Worm (Caenorhabditis elegans) whole organism, young adult: Measurements from ENCODE around the gene nmr-2.

ENCODE experiments used
- C17E4.6 ChIP-seq: fragments of 200-800 bp; sonication (Bioruptor generic); IDR thresholded peaks from 2 replicates; pipeline ENCODE4 v1.3.6; 2022; ENCODE audit warnings: missing genetic modification reagents, missing genetic modification characterization, missing compliant biosample characterization
- F10E7.11 ChIP-seq: sonication (generic microtip); optimal IDR thresholded peaks from 2 replicates; lab custom pipeline; 2017; ENCODE audit warnings: mild to moderate bottlenecking, missing genetic modification characterization, moderate library complexity, missing compliant biosample characterization
- F33H1.4 ChIP-seq: fragments of 200-800 bp; sonication (Bioruptor generic); IDR thresholded peaks from 2 replicates; pipeline ENCODE4 v1.3.6; 2022; ENCODE audit warnings: missing genetic modification reagents, missing genetic modification characterization, missing compliant biosample characterization
- F52B5.7 ChIP-seq: sonication (generic microtip); optimal IDR thresholded peaks from 2 replicates; lab custom pipeline; 2016; ENCODE audit warnings: mild to moderate bottlenecking, missing genetic modification characterization, missing compliant biosample characterization
- Y79H2A.3 ChIP-seq: fragments of 200-800 bp; sonication (Bioruptor generic); conservative IDR thresholded peaks from 2 replicates; pipeline ENCODE4 v1.3.6; 2022; ENCODE audit warnings: missing genetic modification reagents, missing genetic modification characterization, missing compliant biosample characterization
- Y95B8A.8 ChIP-seq: fragments of 200-800 bp; sonication (Bioruptor generic); IDR thresholded peaks from 2 replicates; pipeline ENCODE4 v1.3.6; 2022; ENCODE audit warnings: missing genetic modification reagents, missing genetic modification characterization, missing compliant biosample characterization
- ama-1 ChIP-seq, 3 experiments: fragments of 150-350 bp in 1 of 3; sonication (generic microtip) in 2 of 3; optimal IDR thresholded peaks; 2 replicates each; lab custom pipeline; 2014 to 2018; ENCODE audit warnings: missing biosample characterization in 2 of 3, missing genetic modification characterization in 2 of 3, missing genetic modification reagents in 2 of 3
- aptf-3 ChIP-seq: fragments of 200-800 bp; sonication (Bioruptor generic); IDR thresholded peaks from 2 replicates; pipeline ENCODE4 v1.3.6; 2022; ENCODE audit warnings: missing genetic modification characterization, missing compliant biosample characterization
- atf-7 ChIP-seq: sonication (generic microtip); optimal IDR thresholded peaks from 2 replicates; lab custom pipeline; 2017; ENCODE audit warnings: mild to moderate bottlenecking, missing genetic modification characterization, missing compliant biosample characterization
- attf-3 ChIP-seq: fragments of 200-800 bp; sonication (Bioruptor generic); conservative IDR thresholded peaks from 2 replicates; pipeline ENCODE4 v1.3.6; 2022; ENCODE audit warnings: missing genetic modification reagents, missing genetic modification characterization, missing compliant biosample characterization
- bed-1 ChIP-seq: fragments of 200-800 bp; sonication (Bioruptor generic); IDR thresholded peaks from 2 replicates; pipeline ENCODE4 v1.3.6; 2022; ENCODE audit warnings: missing genetic modification reagents, missing genetic modification characterization, missing compliant biosample characterization
- bed-2 ChIP-seq: fragments of 200-800 bp; sonication (Bioruptor generic); IDR thresholded peaks from 2 replicates; pipeline ENCODE4 v1.3.6; 2022; ENCODE audit warnings: missing genetic modification reagents, missing genetic modification characterization, missing compliant biosample characterization
- ccch-3 ChIP-seq: fragments of 200-800 bp; sonication (Bioruptor generic); optimal IDR thresholded peaks from 2 replicates; lab custom pipeline; 2018; ENCODE audit warnings: mild to moderate bottlenecking, missing genetic modification characterization, missing compliant biosample characterization
- ceh-79 ChIP-seq: sonication (generic microtip); optimal IDR thresholded peaks from 2 replicates; lab custom pipeline; 2017; ENCODE audit warnings: mild to moderate bottlenecking, missing genetic modification characterization, missing compliant biosample characterization
- ceh-91 ChIP-seq: fragments of 200-800 bp; sonication (Bioruptor generic); IDR thresholded peaks from 2 replicates; pipeline ENCODE4 v1.3.6; 2022; ENCODE audit warnings: missing genetic modification reagents, missing genetic modification characterization, missing compliant biosample characterization
- chd-7 ChIP-seq: sonication (generic microtip); optimal IDR thresholded peaks from 2 replicates; lab custom pipeline; 2016; ENCODE audit warnings: mild to moderate bottlenecking, missing genetic modification characterization, moderate library complexity, missing compliant biosample characterization
- die-1 ChIP-seq: sonication (generic microtip); optimal IDR thresholded peaks from 2 replicates; lab custom pipeline; 2016; ENCODE audit warnings: missing genotype, mild to moderate bottlenecking, missing genetic modification characterization, missing compliant biosample characterization
- dox-1 ChIP-seq: fragments of 200-800 bp; sonication (Bioruptor generic); IDR thresholded peaks from 2 replicates; pipeline ENCODE4 v1.3.6; 2022; ENCODE audit warnings: missing genetic modification reagents, missing genetic modification characterization, missing compliant biosample characterization
- dpff-1 ChIP-seq: sonication (generic microtip); optimal IDR thresholded peaks from 2 replicates; lab custom pipeline; 2017; ENCODE audit warnings: mild to moderate bottlenecking, missing genetic modification characterization, missing compliant biosample characterization
- egrh-3 ChIP-seq: fragments of 200-800 bp; sonication (Bioruptor generic); IDR thresholded peaks from 2 replicates; pipeline ENCODE4 v1.3.6; 2022; ENCODE audit warnings: missing genetic modification reagents, missing genetic modification characterization, missing compliant biosample characterization
- ekl-4 ChIP-seq: fragments of 200-800 bp; sonication (Bioruptor generic); IDR thresholded peaks from 2 replicates; pipeline ENCODE4 v1.3.6; 2022; ENCODE audit warnings: missing genetic modification reagents, missing genetic modification characterization, missing compliant biosample characterization
- him-1 ChIP-seq: sonication (generic microtip); optimal IDR thresholded peaks from 2 replicates; lab custom pipeline; 2016; ENCODE audit warnings: missing genotype, missing genetic modification reagents, missing genetic modification characterization, missing compliant biosample characterization
- hlh-12 ChIP-seq: sonication (generic microtip); optimal IDR thresholded peaks from 2 replicates; lab custom pipeline; 2016; ENCODE audit warnings: missing genetic modification characterization, missing compliant biosample characterization
- hlh-26 ChIP-seq: fragments of 200-800 bp; sonication (Bioruptor generic); conservative IDR thresholded peaks from 2 replicates; pipeline ENCODE4 v1.3.6; 2022; ENCODE audit warnings: missing genetic modification reagents, missing genetic modification characterization, missing compliant biosample characterization
- hmg-20 ChIP-seq: fragments of 200-800 bp; sonication (Bioruptor generic); IDR thresholded peaks from 2 replicates; pipeline ENCODE4 v1.3.6; 2022; ENCODE audit warnings: missing genetic modification reagents, missing genetic modification characterization, missing compliant biosample characterization
- hrde-1 ChIP-seq: sonication (generic microtip); optimal IDR thresholded peaks from 2 replicates; lab custom pipeline; 2016; ENCODE audit warnings: missing genetic modification characterization, mild to moderate bottlenecking, missing compliant biosample characterization, moderate library complexity, missing genotype, missing genetic modification reagents, borderline replicate concordance
- lag-1 ChIP-seq: fragments of 200-800 bp; sonication (Bioruptor generic); IDR thresholded peaks from 2 replicates; pipeline ENCODE4 v1.3.6; 2022; ENCODE audit warnings: missing genetic modification reagents, missing genetic modification characterization, missing compliant biosample characterization
- lsy-27 ChIP-seq: sonication (generic microtip); optimal IDR thresholded peaks from 2 replicates; lab custom pipeline; 2017; ENCODE audit warnings: missing genetic modification characterization, mild to moderate bottlenecking, missing compliant biosample characterization, antibody characterized with exemption, missing genotype, borderline replicate concordance; ENCODE audit not compliant: insufficient read depth
- madf-6 ChIP-seq: fragments of 200-800 bp; sonication (Bioruptor generic); IDR thresholded peaks from 2 replicates; pipeline ENCODE4 v1.3.6; 2022; ENCODE audit warnings: missing genetic modification reagents, missing genetic modification characterization, missing compliant biosample characterization
- madf-8 ChIP-seq: fragments of 200-800 bp; sonication (Bioruptor generic); conservative IDR thresholded peaks from 2 replicates; pipeline ENCODE4 v1.3.6; 2022; ENCODE audit warnings: missing genetic modification reagents, missing genetic modification characterization, missing compliant biosample characterization
- mcd-1 ChIP-seq: fragments of 200-800 bp; sonication (Bioruptor generic); IDR thresholded peaks from 2 replicates; pipeline ENCODE4 v1.3.6; 2022; ENCODE audit warnings: missing genetic modification reagents, missing genetic modification characterization, missing compliant biosample characterization
- mel-28 ChIP-seq: sonication (generic microtip); optimal IDR thresholded peaks from 2 replicates; lab custom pipeline; 2016; ENCODE audit warnings: borderline replicate concordance, mild to moderate bottlenecking, missing genetic modification characterization, missing compliant biosample characterization
- mxl-1 ChIP-seq: sonication (generic microtip); optimal IDR thresholded peaks from 2 replicates; lab custom pipeline; 2016; ENCODE audit warnings: missing genetic modification characterization, missing compliant biosample characterization
- nfya-2 ChIP-seq: fragments of 200-800 bp; sonication (Bioruptor generic); IDR thresholded peaks from 2 replicates; pipeline ENCODE4 v1.3.6; 2022; ENCODE audit warnings: missing genetic modification reagents, missing genetic modification characterization, missing compliant biosample characterization
- nfyb-1 ChIP-seq: fragments of 200-800 bp; sonication (Bioruptor generic); IDR thresholded peaks from 2 replicates; pipeline ENCODE4 v1.3.6; 2022; ENCODE audit warnings: missing genetic modification reagents, missing genetic modification characterization, missing compliant biosample characterization
- nhr-120 ChIP-seq: fragments of 200-800 bp; sonication (Bioruptor generic); IDR thresholded peaks from 2 replicates; pipeline ENCODE4 v1.3.6; 2022; ENCODE audit warnings: missing genetic modification characterization, missing compliant biosample characterization
- nhr-27 ChIP-seq: fragments of 200-800 bp; sonication (Bioruptor generic); optimal IDR thresholded peaks from 2 replicates; lab custom pipeline; 2018; ENCODE audit warnings: mild to moderate bottlenecking, missing genetic modification characterization, moderate library complexity, missing compliant biosample characterization
- pha-4 ChIP-seq: fragments of 150-350 bp; sonication (generic microtip); optimal IDR thresholded peaks from 2 replicates; lab custom pipeline; 2014; ENCODE audit warnings: missing biosample characterization, missing genetic modification reagents, missing genetic modification characterization
- rec-8 ChIP-seq, 2 experiments: sonication (generic microtip); optimal IDR thresholded peaks; 2 replicates each; lab custom pipeline; 2016; ENCODE audit warnings: mild to moderate bottlenecking in 2 of 2, missing genetic modification characterization in 2 of 2, missing genetic modification reagents in 2 of 2, missing genotype in 2 of 2, missing biosample characterization in 1 of 2, missing compliant biosample characterization in 1 of 2, moderate library complexity in 1 of 2
- rpc-1 ChIP-seq, 2 experiments: fragments of 150-350 bp in 1 of 2; sonication (generic microtip) in 1 of 2; optimal IDR thresholded peaks; 2 replicates each; lab custom pipeline; 2014 to 2018; ENCODE audit warnings: missing biosample characterization in 1 of 2, missing genetic modification characterization in 1 of 2, missing genetic modification reagents in 1 of 2, missing genotype in 1 of 2
- sea-2 ChIP-seq: fragments of 200-800 bp; sonication (Bioruptor generic); IDR thresholded peaks from 2 replicates; pipeline ENCODE4 v1.3.6; 2022; ENCODE audit warnings: missing genetic modification characterization, missing compliant biosample characterization
- snpc-1.1 ChIP-seq: sonication (generic microtip); optimal IDR thresholded peaks from 2 replicates; lab custom pipeline; 2017; ENCODE audit warnings: missing genetic modification characterization, mild to moderate bottlenecking, missing compliant biosample characterization, antibody characterized with exemption, moderate library complexity, missing genotype, missing genetic modification reagents; ENCODE audit not compliant: insufficient read depth
- snpc-1.3 ChIP-seq: sonication (generic microtip); optimal IDR thresholded peaks from 2 replicates; lab custom pipeline; 2017; ENCODE audit warnings: missing genetic modification characterization, mild to moderate bottlenecking, missing compliant biosample characterization, antibody characterized with exemption, moderate library complexity, missing genotype, missing genetic modification reagents; ENCODE audit not compliant: insufficient read depth
- somi-1 ChIP-seq: fragments of 200-800 bp; sonication (Bioruptor generic); optimal IDR thresholded peaks from 2 replicates; lab custom pipeline; 2018; ENCODE audit warnings: mild to moderate bottlenecking, missing genetic modification characterization, missing compliant biosample characterization
- tlf-1 ChIP-seq: fragments of 200-800 bp; sonication (Bioruptor generic); optimal IDR thresholded peaks from 2 replicates; lab custom pipeline; 2018; ENCODE audit warnings: mild to moderate bottlenecking, missing genetic modification characterization, missing compliant biosample characterization
- unc-62 ChIP-seq: fragments of 150-350 bp; optimal IDR thresholded peaks from 2 replicates; lab custom pipeline; 2014; ENCODE audit warnings: missing biosample characterization, missing genetic modification reagents, missing genetic modification characterization
- zfh-2 ChIP-seq: fragments of 200-800 bp; sonication (Bioruptor generic); conservative IDR thresholded peaks from 2 replicates; pipeline ENCODE4 v1.3.6; 2022; ENCODE audit warnings: missing genetic modification reagents, missing genetic modification characterization, missing compliant biosample characterization
- ztf-18 ChIP-seq: sonication (generic microtip); optimal IDR thresholded peaks from 2 replicates; lab custom pipeline; 2016; ENCODE audit warnings: missing genotype, mild to moderate bottlenecking, missing genetic modification characterization, missing compliant biosample characterization

Gene nmr-2

DNA sequence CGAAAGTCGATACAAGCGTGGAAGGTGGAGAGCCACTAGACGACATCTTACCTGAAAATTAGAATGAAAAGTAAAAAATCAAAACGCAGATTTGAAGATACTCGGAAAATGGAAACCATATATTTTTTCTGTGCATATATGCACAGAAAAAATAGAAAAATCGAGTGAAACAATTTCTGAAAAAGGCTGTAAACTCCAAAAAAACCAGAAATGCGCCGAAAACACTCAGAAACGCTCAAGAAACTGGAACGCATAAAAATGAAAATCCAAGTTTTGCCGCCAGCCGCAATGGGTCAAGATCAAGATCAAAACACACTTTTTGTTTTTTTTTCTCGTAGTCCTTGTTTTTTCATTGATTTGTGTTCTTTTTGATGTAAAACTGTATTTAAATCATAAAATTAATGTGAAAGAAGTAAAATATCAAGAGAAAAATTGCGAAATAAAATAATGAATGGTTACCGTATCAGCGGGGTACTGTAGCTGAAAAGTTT is 18.8 kb downstream of the nmr-2 start, which contains the start of gene T01C3.3 (continued):
- TF ChIP-seq ceh-91 (GFP tag; lab: Robert Waterston, UW) (peak; percentile 92), him-1 (no peak), attf-3 (GFP tag; lab: Robert Waterston, UW) (peak; percentile 60), hrde-1 (tag; lab: Kevin White, UChicago) (no peak), F52B5.7 (tag; lab: Kevin White, UChicago) (no peak), nhr-120 (GFP tag; lab: Robert Waterston, UW) (no peak), Y95B8A.8 (GFP tag; lab: Robert Waterston, UW) (peak; percentile 51; the same call in 1 of the 2 replicates), dox-1 (GFP tag; lab: Robert Waterston, UW) (peak; percentile 57), Y79H2A.3 (GFP tag; lab: Robert Waterston, UW) (no peak), madf-6 (GFP tag; lab: Robert Waterston, UW) (peak; percentile 96), ekl-4 (GFP tag; lab: Robert Waterston, UW) (0 out of 2 replicates have a peak, but pooled peaks have one; percentile 33), unc-62 (no peak), hmg-20 (GFP tag; lab: Robert Waterston, UW) (no peak), mel-28 (tag; lab: Kevin White, UChicago) (no peak), pha-4 (tag; lab: Kevin White, UChicago) (no peak), zfh-2 (GFP tag; lab: Robert Waterston, UW) (no peak), lsy-27 (no peak), atf-7 (tag; lab: Kevin White, UChicago) (no peak), ztf-18 (tag; lab: Kevin White, UChicago) (no peak), ama-1 (optimal IDR thresholded peaks at IDR 0.05; lab: Kevin White, UChicago) (no peak), ama-1 (GFP tag; optimal IDR thresholded peaks at IDR 0.05; lab: Kevin White, UChicago) (no peak), aptf-3 (GFP tag; lab: Robert Waterston, UW) (no peak), lag-1 (GFP tag; lab: Robert Waterston, UW) (no peak), C17E4.6 (GFP tag; lab: Robert Waterston, UW) (0 out of 2 replicates have a peak, but pooled peaks have one; percentile 34), ccch-3 (no peak), somi-1 (no peak), nhr-27 (tag; lab: Kevin White, UChicago) (no peak), die-1 (tag; lab: Kevin White, UChicago) (no peak), nfyb-1 (GFP tag; lab: Robert Waterston, UW) (no peak), F33H1.4 (GFP tag; lab: Robert Waterston, UW) (peak; percentile 78), bed-1 (GFP tag; lab: Robert Waterston, UW) (no peak), hlh-12 (tag; lab: Kevin White, UChicago) (no peak), ceh-79 (no peak)
- TF ChIP-seq, all 124 proteins: peak for 32

DNA sequence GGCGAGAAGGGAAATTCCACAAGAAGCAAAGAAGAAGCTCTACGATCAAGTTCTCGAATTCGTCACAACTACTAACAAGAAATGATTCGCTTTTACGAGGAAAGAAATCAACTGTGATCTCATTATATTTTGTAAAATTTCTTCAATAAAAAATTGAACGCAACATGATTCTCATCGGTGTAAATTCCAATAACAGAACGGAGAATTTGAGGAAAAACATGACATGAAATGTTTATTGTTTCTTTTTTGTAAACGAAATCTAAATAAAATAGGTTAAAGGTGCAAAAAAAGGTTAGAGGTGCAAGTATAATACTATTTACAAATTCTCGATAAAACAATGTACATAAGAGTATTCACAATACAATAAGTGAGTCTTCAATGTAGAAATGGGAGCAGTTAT is 20.0 kb downstream of the nmr-2 start:
- no peak for TF ChIP-seq hlh-26 (GFP tag; lab: Robert Waterston, UW)
- no peak for TF ChIP-seq egrh-3 (GFP tag; lab: Robert Waterston, UW)
- TF ChIP-seq dpff-1, result no peak
- no peak for TF ChIP-seq lag-1 (GFP tag; lab: Robert Waterston, UW)
- TF ChIP-seq him-1, result no peak
- TF ChIP-seq nfya-2 (GFP tag; lab: Robert Waterston, UW), result no peak
- TF ChIP-seq F10E7.11 (tag; lab: Kevin White, UChicago), result no peak
- TF ChIP-seq chd-7 (tag; lab: Kevin White, UChicago), result no peak
- TF ChIP-seq bed-2 (GFP tag; lab: Robert Waterston, UW), result no peak
- no peak for TF ChIP-seq tlf-1
- peak; percentile 14 for TF ChIP-seq snpc-1.1 (tag; lab: Kevin White, UChicago)
- no peak for TF ChIP-seq rpc-1 (optimal IDR thresholded peaks at IDR 0.05; lab: Kevin White, UChicago)
- no peak for TF ChIP-seq rpc-1 (tag; optimal IDR thresholded peaks at IDR 0.05; lab: Kevin White, UChicago)
- peak; percentile 23; the same call in 1 of the 2 replicates for TF ChIP-seq madf-8 (GFP tag; lab: Robert Waterston, UW)
- TF ChIP-seq snpc-1.3 (tag; lab: Kevin White, UChicago), result peak; percentile 85
- TF ChIP-seq mcd-1 (GFP tag; lab: Robert Waterston, UW), result no peak
- no peak for TF ChIP-seq sea-2 (GFP tag; lab: Robert Waterston, UW)
- no peak for TF ChIP-seq rec-8 (tag; optimal IDR thresholded peaks at IDR 0.05; lab: Kevin White, UChicago)
- TF ChIP-seq mxl-1, result no peak
